Worm (Caenorhabditis elegans) whole organism, L4/young adult: ENCODE measurements around the gene K10D11.6.

Source experiments
- W03F9.2 ChIP-seq: fragments of 150-350 bp; optimal IDR thresholded peaks from 2 replicates; lab custom pipeline; 2014; ENCODE audit warnings: missing biosample characterization, missing genetic modification characterization
- dao-5 ChIP-seq: sonication (generic microtip); optimal IDR thresholded peaks from 2 replicates; lab custom pipeline; 2016; ENCODE audit warnings: missing genotype, missing genetic modification characterization, moderate library complexity, missing compliant biosample characterization
- him-1 ChIP-seq: sonication (generic microtip); optimal IDR thresholded peaks from 2 replicates; lab custom pipeline; 2016; ENCODE audit warnings: missing genotype, missing genetic modification reagents, missing genetic modification characterization, missing compliant biosample characterization

DNA sequence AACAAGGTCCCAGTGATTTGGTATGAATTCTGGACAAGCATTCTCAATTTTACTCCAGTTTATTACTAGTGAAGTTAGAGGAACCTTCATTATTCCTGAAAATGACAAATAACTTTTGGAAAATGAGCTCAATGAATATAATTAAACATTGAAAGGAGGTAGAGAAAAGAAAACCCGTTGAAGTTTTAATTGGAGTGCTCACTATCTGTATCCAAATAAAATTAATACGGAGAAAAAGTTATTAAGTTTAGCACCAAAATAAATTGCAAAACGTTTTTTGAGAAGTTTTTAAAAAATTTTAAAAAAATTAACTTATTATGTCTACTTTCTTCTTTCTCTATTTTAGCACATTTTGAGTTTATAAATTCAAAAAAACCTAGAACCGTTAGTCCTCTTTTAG, 42.8 kb downstream of the K10D11.6 start, which contains the start of gene F55G11.1:
- TF ChIP-seq dao-5 (tag; lab: Kevin White, UChicago) (no peak), W03F9.2 (tag; lab: Kevin White, UChicago) (no peak), him-1 (no peak)
